Worm (Caenorhabditis elegans) whole organism, L4 larva: ENCODE measurements around the gene Y11D7A.5.

Experiments used
- D1046.2 ChIP-seq: fragments of 200-800 bp; sonication (Bioruptor generic); IDR thresholded peaks from 2 replicates; pipeline ENCODE4 v1.3.6; 2022; ENCODE audit warnings: missing genetic modification characterization, missing compliant biosample characterization
- F26F4.8 ChIP-seq: fragments of 200-800 bp; sonication (Bioruptor generic); conservative IDR thresholded peaks from 2 replicates; pipeline ENCODE4 v1.3.6; 2022; ENCODE audit warnings: missing genetic modification characterization, missing compliant biosample characterization
- R02D3.7 ChIP-seq: fragments of 150-350 bp; sonication (generic microtip); optimal IDR thresholded peaks from 3 replicates; lab custom pipeline; 2014; ENCODE audit warnings: missing biosample characterization, missing genetic modification characterization
- T20F7.1 ChIP-seq: fragments of 200-800 bp; sonication (Bioruptor generic); optimal IDR thresholded peaks from 2 replicates; lab custom pipeline; 2018; ENCODE audit warnings: mild to moderate bottlenecking, missing genetic modification characterization, missing compliant biosample characterization
- Y5F2A.4 ChIP-seq: fragments of 200-800 bp; sonication (Bioruptor generic); optimal IDR thresholded peaks from 2 replicates; lab custom pipeline; 2018; ENCODE audit warnings: mild to moderate bottlenecking, missing genetic modification characterization, missing compliant biosample characterization
- Y75B8A.6 ChIP-seq: fragments of 200-800 bp; sonication (Bioruptor generic); IDR thresholded peaks from 2 replicates; pipeline ENCODE4 v1.3.6; 2022; ENCODE audit warnings: missing genetic modification reagents, missing genetic modification characterization, missing compliant biosample characterization
- ZK337.2 ChIP-seq: fragments of 200-800 bp; sonication (Bioruptor generic); IDR thresholded peaks from 2 replicates; pipeline ENCODE4 v1.3.6; 2022; ENCODE audit warnings: missing genetic modification reagents, missing genetic modification characterization, missing compliant biosample characterization
- ZK546.5 ChIP-seq, 2 experiments: sonication (generic microtip); optimal IDR thresholded peaks; 2 replicates each; lab custom pipeline; 2017; ENCODE audit warnings: missing biosample characterization in 2 of 2, missing genetic modification characterization in 2 of 2
- ama-1 ChIP-seq: fragments of 150-350 bp; optimal IDR thresholded peaks from 2 replicates; lab custom pipeline; 2014; ENCODE audit warnings: inconsistent platforms, mixed read lengths
- ceh-20 ChIP-seq: fragments of 200-800 bp; sonication (Bioruptor generic); IDR thresholded peaks from 2 replicates; pipeline ENCODE4 v1.3.6; 2022; ENCODE audit warnings: missing genetic modification reagents, missing genetic modification characterization, missing compliant biosample characterization
- ceh-28 ChIP-seq: fragments of 150-350 bp; optimal IDR thresholded peaks from 2 replicates; lab custom pipeline; 2014; ENCODE audit warnings: missing biosample characterization, missing genetic modification reagents, missing genetic modification characterization
- ceh-44 ChIP-seq: fragments of 200-800 bp; sonication (Bioruptor generic); IDR thresholded peaks from 2 replicates; pipeline ENCODE4 v1.3.6; 2022; ENCODE audit warnings: missing genetic modification reagents, missing genetic modification characterization, missing compliant biosample characterization
- ceh-62 ChIP-seq: sonication (generic microtip); optimal IDR thresholded peaks from 2 replicates; lab custom pipeline; 2017; ENCODE audit warnings: missing biosample characterization, missing genetic modification characterization
- daf-8 ChIP-seq: fragments of 200-800 bp; sonication (Bioruptor generic); IDR thresholded peaks from 2 replicates; pipeline ENCODE4 v1.3.6; 2022; ENCODE audit warnings: missing genetic modification characterization, missing compliant biosample characterization
- dmd-6 ChIP-seq: fragments of 200-800 bp; sonication (Bioruptor generic); IDR thresholded peaks from 2 replicates; pipeline ENCODE4 v1.3.6; 2022; ENCODE audit warnings: missing genetic modification reagents, missing genetic modification characterization, missing compliant biosample characterization
- dmd-8 ChIP-seq: fragments of 200-800 bp; sonication (Bioruptor generic); IDR thresholded peaks from 2 replicates; pipeline ENCODE4 v1.3.6; 2022; ENCODE audit warnings: missing genetic modification characterization, missing compliant biosample characterization
- dmd-9 ChIP-seq: fragments of 200-800 bp; sonication (Bioruptor generic); IDR thresholded peaks from 2 replicates; pipeline ENCODE4 v1.3.6; 2022; ENCODE audit warnings: missing genetic modification reagents, missing genetic modification characterization, missing compliant biosample characterization
- dve-1 ChIP-seq: sonication (generic microtip); optimal IDR thresholded peaks from 2 replicates; lab custom pipeline; 2017; ENCODE audit warnings: antibody characterized with exemption, mild to moderate bottlenecking, missing genetic modification characterization, missing compliant biosample characterization; ENCODE audit not compliant: insufficient read depth
- gei-8 ChIP-seq: fragments of 200-800 bp; sonication (Bioruptor generic); optimal IDR thresholded peaks from 2 replicates; lab custom pipeline; 2018; ENCODE audit warnings: mild to moderate bottlenecking, missing genetic modification characterization, missing compliant biosample characterization
- hif-1 ChIP-seq, 2 experiments: sonication (generic microtip); optimal IDR thresholded peaks; 2 replicates each; lab custom pipeline; 2016 to 2017; ENCODE audit warnings: missing compliant biosample characterization in 2 of 2, missing genetic modification characterization in 2 of 2, missing genetic modification reagents in 2 of 2, missing genotype in 2 of 2, mild to moderate bottlenecking in 1 of 2
- hlh-11 ChIP-seq: fragments of 200-800 bp; sonication (Bioruptor generic); optimal IDR thresholded peaks from 2 replicates; lab custom pipeline; 2018; ENCODE audit warnings: mild to moderate bottlenecking, missing genetic modification characterization, missing compliant biosample characterization
- jun-1 ChIP-seq: fragments of 150-350 bp; optimal IDR thresholded peaks from 2 replicates; lab custom pipeline; 2014; ENCODE audit warnings: missing biosample characterization, missing genetic modification reagents, missing genetic modification characterization
- lin-1 ChIP-seq: fragments of 200-800 bp; sonication (Bioruptor generic); IDR thresholded peaks from 2 replicates; pipeline ENCODE4 v1.3.6; 2022; ENCODE audit warnings: missing genetic modification reagents, missing genetic modification characterization, missing compliant biosample characterization
- lin-13 ChIP-seq: fragments of 150-350 bp; optimal IDR thresholded peaks from 2 replicates; lab custom pipeline; 2014; ENCODE audit warnings: missing biosample characterization, missing genetic modification reagents, missing genetic modification characterization
- lin-29 ChIP-seq: fragments of 200-800 bp; sonication (Bioruptor generic); IDR thresholded peaks from 2 replicates; pipeline ENCODE4 v1.3.6; 2022; ENCODE audit warnings: missing genetic modification reagents, missing genetic modification characterization, missing compliant biosample characterization
- lin-38 ChIP-seq: fragments of 200-800 bp; sonication (Bioruptor generic); IDR thresholded peaks from 2 replicates; pipeline ENCODE4 v1.3.6; 2022; ENCODE audit warnings: missing genetic modification reagents, missing genetic modification characterization, missing compliant biosample characterization
- lin-39 ChIP-seq: fragments of 150-350 bp; optimal IDR thresholded peaks from 2 replicates; lab custom pipeline; 2014; ENCODE audit warnings: missing biosample characterization, missing genetic modification reagents, missing genetic modification characterization
- lir-3 ChIP-seq: sonication (generic microtip); optimal IDR thresholded peaks from 2 replicates; lab custom pipeline; 2016; ENCODE audit warnings: mild to moderate bottlenecking, missing genetic modification characterization, missing compliant biosample characterization
- madf-5 ChIP-seq, 2 experiments: fragments of 200-800 bp; sonication (Bioruptor generic); IDR thresholded peaks; 2 replicates each; pipeline ENCODE4 v1.3.6; 2022; ENCODE audit warnings: missing compliant biosample characterization in 2 of 2, missing genetic modification characterization in 2 of 2
- madf-9 ChIP-seq: fragments of 200-800 bp; sonication (Bioruptor generic); conservative IDR thresholded peaks from 2 replicates; pipeline ENCODE4 v1.3.6; 2022; ENCODE audit warnings: missing genetic modification reagents, missing genetic modification characterization, missing compliant biosample characterization
- mdt-29 ChIP-seq: fragments of 200-800 bp; sonication (Bioruptor generic); IDR thresholded peaks from 2 replicates; pipeline ENCODE4 v1.3.6; 2022; ENCODE audit warnings: missing genetic modification reagents, missing genetic modification characterization, missing compliant biosample characterization
- mep-1 ChIP-seq: fragments of 150-350 bp; sonication (generic microtip); optimal IDR thresholded peaks from 3 replicates; lab custom pipeline; 2014; ENCODE audit warnings: missing biosample characterization, missing genetic modification characterization
- mxl-2 ChIP-seq: fragments of 200-800 bp; sonication (Bioruptor generic); conservative IDR thresholded peaks from 2 replicates; pipeline ENCODE4 v1.3.6; 2022; ENCODE audit warnings: missing genetic modification reagents, missing genetic modification characterization, missing compliant biosample characterization
- mxl-3 ChIP-seq: fragments of 200-800 bp; sonication (Bioruptor generic); optimal IDR thresholded peaks from 2 replicates; lab custom pipeline; 2018; ENCODE audit warnings: mild to moderate bottlenecking, missing genetic modification characterization, missing compliant biosample characterization
- nhr-111 ChIP-seq: fragments of 200-800 bp; sonication (Bioruptor generic); optimal IDR thresholded peaks from 2 replicates; lab custom pipeline; 2018; ENCODE audit warnings: mild to moderate bottlenecking, missing genetic modification characterization, missing compliant biosample characterization
- nhr-25 ChIP-seq: sonication (generic microtip); optimal IDR thresholded peaks from 2 replicates; lab custom pipeline; 2017; ENCODE audit warnings: missing genetic modification characterization, mild to moderate bottlenecking, missing compliant biosample characterization, antibody characterized with exemption, moderate library complexity, borderline replicate concordance; ENCODE audit not compliant: insufficient read depth
- nhr-42 ChIP-seq: fragments of 200-800 bp; sonication (Bioruptor generic); IDR thresholded peaks from 2 replicates; pipeline ENCODE4 v1.3.6; 2022; ENCODE audit warnings: missing genetic modification characterization, missing compliant biosample characterization
- nhr-6 ChIP-seq: fragments of 150-350 bp; optimal IDR thresholded peaks from 2 replicates; lab custom pipeline; 2014; ENCODE audit warnings: missing biosample characterization, missing genetic modification characterization
- nhr-76 ChIP-seq: fragments of 150-350 bp; optimal IDR thresholded peaks from 2 replicates; lab custom pipeline; 2014; ENCODE audit warnings: missing biosample characterization, missing genetic modification characterization
- php-3 ChIP-seq: fragments of 200-800 bp; sonication (Bioruptor generic); IDR thresholded peaks from 2 replicates; pipeline ENCODE4 v1.3.6; 2022; ENCODE audit warnings: missing genetic modification reagents, missing genetic modification characterization, missing compliant biosample characterization
- saeg-2 ChIP-seq: fragments of 200-800 bp; sonication (Bioruptor generic); IDR thresholded peaks from 2 replicates; pipeline ENCODE4 v1.3.6; 2022; ENCODE audit warnings: missing genetic modification reagents, missing genetic modification characterization, missing compliant biosample characterization
- set-16 ChIP-seq: fragments of 200-800 bp; sonication (Bioruptor generic); IDR thresholded peaks from 2 replicates; pipeline ENCODE4 v1.3.6; 2022; ENCODE audit warnings: missing genetic modification reagents, missing genetic modification characterization, missing compliant biosample characterization
- spr-3 ChIP-seq: fragments of 200-800 bp; sonication (Bioruptor generic); optimal IDR thresholded peaks from 2 replicates; lab custom pipeline; 2018; ENCODE audit warnings: mild to moderate bottlenecking, missing genetic modification characterization, missing compliant biosample characterization
- tra-1 ChIP-seq: fragments of 200-800 bp; sonication (Bioruptor generic); IDR thresholded peaks from 2 replicates; pipeline ENCODE4 v1.3.6; 2022; ENCODE audit warnings: missing genetic modification reagents, missing genetic modification characterization, missing compliant biosample characterization
- unc-130 ChIP-seq: sonication (generic microtip); optimal IDR thresholded peaks from 2 replicates; lab custom pipeline; 2016; ENCODE audit warnings: missing genetic modification reagents, missing genetic modification characterization, missing compliant biosample characterization
- unc-39 ChIP-seq: sonication (generic microtip); optimal IDR thresholded peaks from 2 replicates; lab custom pipeline; 2017; ENCODE audit warnings: missing biosample characterization, missing genetic modification characterization
- unc-62 ChIP-seq, 3 experiments: fragments of 150-350 bp in 1 of 3; sonication (generic microtip); optimal IDR thresholded peaks in 2 of 3; peaks in 1 of 3; 1 replicate in 1 of 3; 2 replicates in 2 of 3; lab custom pipeline; 2014 to 2017; ENCODE audit warnings: missing biosample characterization in 3 of 3, missing genetic modification characterization in 3 of 3, missing genetic modification reagents in 3 of 3, missing genotype in 1 of 3
- zfp-3 ChIP-seq: fragments of 200-800 bp; sonication (Bioruptor generic); conservative IDR thresholded peaks from 2 replicates; pipeline ENCODE4 v1.3.6; 2022; ENCODE audit warnings: missing genetic modification reagents, missing genetic modification characterization, missing compliant biosample characterization
- zip-11 ChIP-seq: fragments of 200-800 bp; sonication (Bioruptor generic); IDR thresholded peaks from 2 replicates; pipeline ENCODE4 v1.3.6; 2022; ENCODE audit warnings: missing genetic modification characterization, missing compliant biosample characterization
- zip-2 ChIP-seq: fragments of 150-350 bp; optimal IDR thresholded peaks from 2 replicates; lab custom pipeline; 2014; ENCODE audit warnings: missing biosample characterization, missing genetic modification characterization
- ztf-7 ChIP-seq: fragments of 150-350 bp; optimal IDR thresholded peaks from 2 replicates; lab custom pipeline; 2014; ENCODE audit warnings: missing biosample characterization, missing genetic modification characterization

Gene Y11D7A.5

DNA sequence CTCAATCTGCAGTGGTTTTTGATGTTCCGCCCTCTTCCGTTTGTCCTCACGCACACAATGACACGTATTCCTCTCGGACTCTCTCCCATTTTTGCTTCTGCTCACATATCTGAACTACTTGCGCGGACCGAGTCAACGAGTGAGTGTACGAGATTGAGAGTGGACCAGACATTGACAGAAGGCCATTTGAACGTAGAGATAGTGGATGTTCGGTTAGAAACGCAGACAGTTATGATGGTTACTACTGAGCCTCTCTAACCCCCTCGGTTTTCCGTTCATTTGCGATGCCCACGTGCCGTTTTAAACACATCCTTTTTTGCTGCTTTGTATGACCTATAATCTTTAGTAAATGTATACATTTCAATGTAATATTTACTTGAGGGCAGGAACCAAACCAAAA is 28.9 kb downstream of the Y11D7A.5 start (continued):
- TF ChIP-seq nhr-76 (tag; lab: Kevin White, UChicago) (no peak), ceh-20 (GFP tag; lab: Robert Waterston, UW) (0 out of 2 replicates have a peak, but pooled peaks have one; percentile 32), php-3 (GFP tag; lab: Robert Waterston, UW) (no peak), daf-8 (no peak), mxl-2 (GFP tag; lab: Robert Waterston, UW) (no peak), ceh-44 (GFP tag; lab: Robert Waterston, UW) (no peak), unc-130 (GFP tag; lab: Kevin White, UChicago) (no peak), T20F7.1 (no peak), unc-39 (tag; lab: Kevin White, UChicago) (no peak), nhr-6 (tag; lab: Kevin White, UChicago) (no peak), dmd-8 (GFP tag; lab: Robert Waterston, UW) (no peak), dmd-9 (no peak), madf-5 (GFP tag; IDR thresholded peaks at IDR 0.05; lab: Robert Waterston, UW) (no peak), Y75B8A.6 (GFP tag; lab: Robert Waterston, UW) (no peak), ceh-28 (tag; lab: Kevin White, UChicago) (no peak), madf-9 (GFP tag; lab: Robert Waterston, UW) (no peak), hif-1 (tag; optimal IDR thresholded peaks at IDR 0.05; lab: Kevin White, UChicago) (peak in 1 of 2 experiments; percentile 36), zip-11 (GFP tag; lab: Robert Waterston, UW) (no peak), ZK546.5 (tag; optimal IDR thresholded peaks at IDR 0.05; lab: Kevin White, UChicago) (no peak), hlh-11 (no peak), R02D3.7 (tag; lab: Kevin White, UChicago) (no peak), tra-1 (GFP tag; lab: Robert Waterston, UW) (no peak), mxl-3 (GFP tag; lab: Kevin White, UChicago) (peak; percentile 19), nhr-111 (no peak), mep-1 (tag; lab: Kevin White, UChicago) (peak; percentile 45), dve-1 (tag; lab: Kevin White, UChicago) (no peak), ama-1 (lab: Kevin White, UChicago) (no peak), nhr-42 (GFP tag; lab: Robert Waterston, UW) (no peak), dmd-6 (GFP tag; lab: Robert Waterston, UW) (no peak), unc-62 (GFP tag; optimal IDR thresholded peaks at IDR 0.05 in 1 of 2; lab: Kevin White, UChicago) (no peak), unc-62 (tag; optimal IDR thresholded peaks at IDR 0.05; lab: Kevin White, UChicago) (no peak), Y5F2A.4 (GFP tag; lab: Kevin White, UChicago) (no peak), D1046.2 (GFP tag; lab: Robert Waterston, UW) (no peak), ceh-62 (tag; lab: Kevin White, UChicago) (no peak), lin-29 (GFP tag; lab: Robert Waterston, UW) (no peak), ztf-7 (tag; lab: Kevin White, UChicago) (no peak), gei-8 (GFP tag; lab: Kevin White, UChicago) (no peak), saeg-2 (no peak), spr-3 (GFP tag; lab: Kevin White, UChicago) (no peak), ZK337.2 (no peak), zip-2 (tag; lab: Kevin White, UChicago) (no peak), lin-1 (no peak), nhr-25 (tag; lab: Kevin White, UChicago) (no peak), set-16 (no peak), lin-38 (no peak), mdt-29 (GFP tag; lab: Robert Waterston, UW) (no peak), zfp-3 (GFP tag; lab: Robert Waterston, UW) (no peak), F26F4.8 (GFP tag; lab: Robert Waterston, UW) (no peak), lin-39 (no peak), jun-1 (tag; lab: Kevin White, UChicago) (no peak), lin-13 (no peak), lir-3 (tag; lab: Kevin White, UChicago) (no peak)
